Fruit fly (Drosophila melanogaster) whole organism, embryonic: ENCODE results near the gene CG46244.

Experiments
- Abd-B ChIP-seq: fragments of 200-800 bp; sonication (Bioruptor generic); optimal IDR thresholded peaks from 2 replicates; lab custom pipeline; 2018; ENCODE audit warnings: missing biosample characterization, mild to moderate bottlenecking, missing genetic modification characterization, moderate library complexity
- Atf6 ChIP-seq: fragments of 200-800 bp; sonication (Bioruptor generic); IDR thresholded peaks from 2 replicates; pipeline ENCODE4 v1.3.6; 2022; ENCODE audit warnings: missing biosample characterization, missing genetic modification characterization
- BEAF-32 ChIP-seq: fragments of 200-800 bp; sonication (Bioruptor generic); optimal IDR thresholded peaks from 3 replicates; lab custom pipeline; 2017; ENCODE audit warnings: missing biosample characterization, missing genetic modification characterization, mild to moderate bottlenecking, moderate library complexity, missing genetic modification reagents
- Blimp-1 ChIP-seq: fragments of 200-800 bp; sonication (Bioruptor generic); optimal IDR thresholded peaks from 3 replicates; lab custom pipeline; 2018; ENCODE audit warnings: missing biosample characterization, missing genetic modification characterization, mild to moderate bottlenecking, moderate library complexity, missing genetic modification reagents
- CG1024 ChIP-seq: fragments of 200-800 bp; sonication (Bioruptor generic); IDR thresholded peaks from 2 replicates; pipeline ENCODE4 v1.3.6; 2022; ENCODE audit warnings: missing biosample characterization, missing genetic modification characterization
- CG13624 ChIP-seq: fragments of 200-800 bp; sonication (Bioruptor generic); optimal IDR thresholded peaks from 2 replicates; lab custom pipeline; 2016; ENCODE audit warnings: missing biosample characterization, missing genetic modification characterization
- CG15479 ChIP-seq: fragments of 200-800 bp; sonication (Bioruptor generic); optimal IDR thresholded peaks from 3 replicates; lab custom pipeline; 2019; ENCODE audit warnings: missing biosample characterization, mild to moderate bottlenecking, missing genetic modification characterization, moderate library complexity
- CG16813 ChIP-seq: fragments of 200-800 bp; sonication (Bioruptor generic); IDR thresholded peaks from 3 replicates; pipeline ENCODE4 v1.3.6; 2022; ENCODE audit warnings: missing biosample characterization, missing genetic modification characterization; ENCODE audit not compliant: partially characterized antibody
- CG18476 ChIP-seq: fragments of 200-800 bp; sonication (Bioruptor generic); optimal IDR thresholded peaks from 2 replicates; lab custom pipeline; 2016; ENCODE audit warnings: missing biosample characterization, mild to moderate bottlenecking, missing genetic modification characterization
- CG2129 ChIP-seq: fragments of 200-800 bp; sonication (Bioruptor generic); IDR thresholded peaks from 2 replicates; pipeline ENCODE4 v1.3.6; 2022; ENCODE audit warnings: missing biosample characterization, missing genetic modification characterization; ENCODE audit not compliant: partially characterized antibody
- CG2202 ChIP-seq: fragments of 200-800 bp; sonication (Bioruptor generic); optimal IDR thresholded peaks from 2 replicates; lab custom pipeline; 2018; ENCODE audit warnings: missing biosample characterization, mild to moderate bottlenecking, missing genetic modification characterization
- CG2678 ChIP-seq: fragments of 200-800 bp; sonication (Bioruptor generic); optimal IDR thresholded peaks from 3 replicates; lab custom pipeline; 2019; ENCODE audit warnings: missing biosample characterization, mild to moderate bottlenecking, missing genetic modification characterization, moderate library complexity
- CG31224 ChIP-seq: fragments of 200-800 bp; sonication (Bioruptor generic); IDR thresholded peaks from 2 replicates; pipeline ENCODE4 v1.3.6; 2022; ENCODE audit warnings: missing biosample characterization, missing genetic modification characterization
- CG31365 ChIP-seq: fragments of 200-800 bp; sonication (Bioruptor generic); optimal IDR thresholded peaks from 2 replicates; lab custom pipeline; 2018; ENCODE audit warnings: missing biosample characterization, mild to moderate bottlenecking, missing genetic modification characterization
- CG31441 ChIP-seq: fragments of 200-800 bp; sonication (Bioruptor generic); IDR thresholded peaks from 2 replicates; pipeline ENCODE4 v1.3.6; 2022; ENCODE audit warnings: missing biosample characterization, missing genetic modification characterization
- CG3163 ChIP-seq: fragments of 200-800 bp; sonication (Bioruptor generic); optimal IDR thresholded peaks from 3 replicates; lab custom pipeline; 2016; ENCODE audit warnings: missing biosample characterization, missing genetic modification characterization
- CG3847 ChIP-seq: fragments of 200-800 bp; sonication (Bioruptor generic); IDR thresholded peaks from 2 replicates; pipeline ENCODE4 v1.3.6; 2022; ENCODE audit warnings: missing biosample characterization, missing genetic modification characterization
- CG6272 ChIP-seq: fragments of 200-800 bp; sonication (Bioruptor generic); IDR thresholded peaks from 2 replicates; pipeline ENCODE4 v1.3.6; 2022; ENCODE audit warnings: missing biosample characterization, missing genetic modification characterization
- CG6683 ChIP-seq: fragments of 200-800 bp; sonication (Bioruptor generic); optimal IDR thresholded peaks from 2 replicates; lab custom pipeline; 2017; ENCODE audit warnings: missing biosample characterization, mild to moderate bottlenecking, missing genetic modification characterization, missing genetic modification reagents
- CG8290 ChIP-seq, 3 experiments: fragments of 200-800 bp; sonication (Bioruptor generic); optimal IDR thresholded peaks; 2 replicates each; lab custom pipeline; 2016 to 2019; ENCODE audit warnings: missing biosample characterization in 3 of 3, missing genetic modification characterization in 3 of 3, mild to moderate bottlenecking in 2 of 3, moderate library complexity in 1 of 3
- CG9215 ChIP-seq: fragments of 200-800 bp; sonication (Bioruptor generic); IDR thresholded peaks from 2 replicates; pipeline ENCODE4 v1.3.6; 2022; ENCODE audit warnings: missing biosample characterization, missing genetic modification characterization
- CG9797 ChIP-seq: fragments of 200-800 bp; sonication (Bioruptor generic); optimal IDR thresholded peaks from 3 replicates; lab custom pipeline; 2018; ENCODE audit warnings: missing biosample characterization, mild to moderate bottlenecking, missing genetic modification characterization
- D ChIP-seq, 2 experiments: fragments of 200-800 bp in 1 of 2; fragments of >200 bp in 1 of 2; sonication (Bioruptor generic) in 1 of 2; optimal IDR thresholded peaks; 2 replicates in 1 of 2; 3 replicates in 1 of 2; lab custom pipeline; 2017; ENCODE audit warnings: mild to moderate bottlenecking in 1 of 2, missing biosample characterization in 1 of 2, missing genetic modification characterization in 1 of 2, missing genetic modification reagents in 1 of 2
- D19B ChIP-seq: fragments of 200-800 bp; sonication (Bioruptor generic); optimal IDR thresholded peaks from 2 replicates; lab custom pipeline; 2017; ENCODE audit warnings: missing biosample characterization, mild to moderate bottlenecking, missing genetic modification characterization
- H15 ChIP-seq: fragments of 200-800 bp; sonication (Bioruptor generic); IDR thresholded peaks from 3 replicates; pipeline ENCODE4 v1.3.6; 2022; ENCODE audit warnings: missing biosample characterization, missing genetic modification characterization
- Hmx ChIP-seq: fragments of 200-800 bp; sonication (Bioruptor generic); optimal IDR thresholded peaks from 2 replicates; lab custom pipeline; 2016; ENCODE audit warnings: missing biosample characterization, missing genetic modification characterization
- NfI ChIP-seq: fragments of 200-800 bp; sonication (Bioruptor generic); optimal IDR thresholded peaks from 3 replicates; lab custom pipeline; 2018; ENCODE audit warnings: missing biosample characterization, mild to moderate bottlenecking, missing genetic modification characterization, moderate library complexity
- Pdp1 ChIP-seq, 2 experiments: fragments of 200-800 bp; sonication (Bioruptor generic); optimal IDR thresholded peaks; 3 replicates each; lab custom pipeline; 2016; ENCODE audit warnings: missing biosample characterization in 2 of 2, missing genetic modification characterization in 2 of 2, mild to moderate bottlenecking in 1 of 2, moderate library complexity in 1 of 2
- Trl ChIP-seq, 3 experiments: fragments of >200 bp in 2 of 3; fragments of 200-800 bp in 1 of 3; sonication (Bioruptor generic) in 1 of 3; optimal IDR thresholded peaks; 2 replicates in 1 of 3; 3 replicates in 2 of 3; lab custom pipeline; 2016 to 2017; ENCODE audit warnings: missing biosample characterization in 1 of 3, missing genetic modification characterization in 1 of 3
- Vsx1 ChIP-seq: fragments of 200-800 bp; sonication (Bioruptor generic); optimal IDR thresholded peaks from 2 replicates; lab custom pipeline; 2017; ENCODE audit warnings: missing biosample characterization, mild to moderate bottlenecking, missing genetic modification characterization, missing genetic modification reagents
- ac ChIP-seq: fragments of 200-800 bp; sonication (Bioruptor generic); optimal IDR thresholded peaks from 3 replicates; lab custom pipeline; 2017; ENCODE audit warnings: missing biosample characterization, mild to moderate bottlenecking, missing genetic modification characterization
- az2 ChIP-seq: fragments of 200-800 bp; sonication (Bioruptor generic); optimal IDR thresholded peaks from 3 replicates; lab custom pipeline; 2016; ENCODE audit warnings: missing biosample characterization, missing genetic modification characterization
- btn ChIP-seq: fragments of 200-800 bp; sonication (Bioruptor generic); optimal IDR thresholded peaks from 2 replicates; lab custom pipeline; 2016; ENCODE audit warnings: missing biosample characterization, missing genetic modification characterization
- cg ChIP-seq: fragments of 200-800 bp; sonication (Bioruptor generic); optimal IDR thresholded peaks from 3 replicates; lab custom pipeline; 2019; ENCODE audit warnings: missing biosample characterization, mild to moderate bottlenecking, missing genetic modification characterization, moderate library complexity
- dimm ChIP-seq: fragments of 200-800 bp; sonication (Bioruptor generic); IDR thresholded peaks from 2 replicates; pipeline ENCODE4 v1.3.6; 2022; ENCODE audit warnings: missing biosample characterization, missing genetic modification characterization
- gcm ChIP-seq: fragments of 200-800 bp; sonication (Bioruptor generic); optimal IDR thresholded peaks from 2 replicates; lab custom pipeline; 2019; ENCODE audit warnings: missing biosample characterization, mild to moderate bottlenecking, missing genetic modification characterization, moderate library complexity
- jumu ChIP-seq: fragments of 200-800 bp; sonication (Bioruptor generic); optimal IDR thresholded peaks from 3 replicates; lab custom pipeline; 2016; ENCODE audit warnings: missing biosample characterization, missing genetic modification characterization
- lilli ChIP-seq: fragments of 200-800 bp; sonication (Bioruptor generic); optimal IDR thresholded peaks from 3 replicates; lab custom pipeline; 2016; ENCODE audit warnings: missing biosample characterization, missing genetic modification characterization
- mam ChIP-seq: fragments of 200-800 bp; sonication (Bioruptor generic); optimal IDR thresholded peaks from 3 replicates; lab custom pipeline; 2016; ENCODE audit warnings: missing biosample characterization, missing genetic modification characterization
- nerfin-2 ChIP-seq: fragments of 200-800 bp; sonication (Bioruptor generic); IDR thresholded peaks from 2 replicates; pipeline ENCODE4 v1.3.6; 2022; ENCODE audit warnings: missing biosample characterization, missing genetic modification characterization; ENCODE audit not compliant: partially characterized antibody
- odd ChIP-seq: fragments of 200-800 bp; sonication (Bioruptor generic); optimal IDR thresholded peaks from 2 replicates; lab custom pipeline; 2017; ENCODE audit warnings: missing biosample characterization, mild to moderate bottlenecking, missing genetic modification characterization
- phol ChIP-seq: fragments of 200-800 bp; sonication (Bioruptor generic); optimal IDR thresholded peaks from 3 replicates; lab custom pipeline; 2018; ENCODE audit warnings: missing biosample characterization, mild to moderate bottlenecking, missing genetic modification characterization, moderate library complexity
- pzg ChIP-seq: fragments of 200-800 bp; sonication (Bioruptor generic); optimal IDR thresholded peaks from 3 replicates; lab custom pipeline; 2018; ENCODE audit warnings: missing biosample characterization, mild to moderate bottlenecking, missing genetic modification characterization, moderate library complexity
- twi ChIP-seq: fragments of 200-800 bp; optimal IDR thresholded peaks from 2 replicates; lab custom pipeline; 2019; ENCODE audit warnings: missing biosample characterization, mild to moderate bottlenecking, missing genetic modification characterization, moderate library complexity

CG46244 gene

DNA sequence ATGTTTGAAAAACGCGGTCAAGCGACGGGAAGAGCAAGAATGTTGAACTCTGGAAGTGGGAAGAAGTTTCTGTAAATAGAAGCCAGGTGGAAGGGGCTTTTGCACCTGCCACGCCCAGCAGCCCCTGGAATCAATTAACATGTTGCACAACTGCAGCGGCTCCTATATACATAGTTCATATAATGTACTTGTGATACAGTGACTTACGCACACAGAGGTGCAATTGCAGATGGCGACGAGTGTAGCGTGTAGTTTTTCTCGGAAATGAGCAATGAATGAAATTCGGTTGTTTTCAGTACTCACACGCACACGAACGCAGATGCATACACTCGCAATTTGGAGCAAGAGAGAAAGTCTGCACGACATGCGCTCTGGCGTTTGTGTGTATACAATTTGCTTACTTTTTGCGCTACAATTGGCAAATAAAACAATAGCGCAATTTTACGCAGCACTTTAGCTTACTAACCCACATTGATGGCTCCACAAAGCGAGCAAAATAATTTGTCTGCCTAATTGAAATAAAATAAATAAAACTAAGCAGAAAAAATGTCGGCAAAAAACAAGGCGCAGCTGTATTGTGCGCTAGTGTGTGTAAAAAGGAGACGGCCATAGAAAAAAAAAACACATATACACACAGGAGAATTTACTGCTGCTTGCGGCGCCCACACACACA, 29.9 kb upstream of the CG46244 start (continued):
- TF ChIP-seq btn (GFP tag; lab: Kevin White, UChicago) (peak; percentile 3), Trl (optimal IDR thresholded peaks at IDR 0.05; lab: Kevin White, UChicago) (peak; percentile 48 to 77), Trl (GFP tag; optimal IDR thresholded peaks at IDR 0.05; lab: Kevin White, UChicago) (no peak), Blimp-1 (GFP tag; lab: Kevin White, UChicago) (peak; percentile 5), ac (peak; percentile 40), CG8290 (GFP tag; optimal IDR thresholded peaks at IDR 0.05; lab: Kevin White, UChicago) (no peak), CG8290 (tag; optimal IDR thresholded peaks at IDR 0.05; lab: Kevin White, UChicago) (peak in 1 of 2 experiments; percentile 11), nerfin-2 (peak; percentile 39; the same call in 1 of the 2 replicates), CG15479 (peak; percentile 93), Vsx1 (GFP tag; lab: Kevin White, UChicago) (no peak), cg (GFP tag; lab: Kevin White, UChicago) (peak; percentile 81), Pdp1 (GFP tag; optimal IDR thresholded peaks at IDR 0.05; lab: Kevin White, UChicago) (peak in 1 of 2 experiments; percentile 91), CG6272 (GFP tag; lab: Robert Waterston, UW) (no peak)

dm6 chr2L:19577187-19577765, 29.1 kb upstream of the CG46244 start, which contains the start of the genes spi and msb1l:
spi (minus strand) TSS chr2L:19577315.
msb1l (plus strand) TSS chr2L:19577701.
- TF ChIP-seq CG31365 (tag; lab: Kevin White, UChicago) (no peak), pzg (GFP tag; lab: Kevin White, UChicago) (peak; percentile 49), twi (tag; lab: Kevin White, UChicago) (peak; percentile 21), CG6683 (GFP tag; lab: Kevin White, UChicago) (no peak), lilli (GFP tag; lab: Kevin White, UChicago) (peak; percentile 47), CG6272 (GFP tag; lab: Robert Waterston, UW) (peak; percentile 7; the same call in 1 of the 2 replicates), Hmx (no peak), CG3163 (GFP tag; lab: Kevin White, UChicago) (no peak), CG16813 (GFP tag; lab: Robert Waterston, UW) (peak; percentile 62), H15 (GFP tag; lab: Robert Waterston, UW) (peak; percentile 54; the same call in 1 of the 3 replicates), D (optimal IDR thresholded peaks at IDR 0.05; lab: Kevin White, UChicago) (no peak), D (GFP tag; optimal IDR thresholded peaks at IDR 0.05; lab: Kevin White, UChicago) (no peak), CG1024 (GFP tag; lab: Robert Waterston, UW) (no peak), CG13624 (GFP tag; lab: Kevin White, UChicago) (no peak), Abd-B (peak; percentile 80), CG8290 (GFP tag; optimal IDR thresholded peaks at IDR 0.05; lab: Kevin White, UChicago) (peak; percentile 66), CG8290 (tag; optimal IDR thresholded peaks at IDR 0.05; lab: Kevin White, UChicago) (peak in 1 of 2 experiments; percentile 33), Atf6 (GFP tag; lab: Robert Waterston, UW) (peak; percentile 43; the same call in 1 of the 2 replicates), CG31441 (peak; percentile 57; the same call in 1 of the 2 replicates), mam (peak; percentile 35), CG18476 (GFP tag; lab: Kevin White, UChicago) (no peak), CG9215 (GFP tag; lab: Robert Waterston, UW) (peak; percentile 57; the same call in 1 of the 2 replicates), gcm (GFP tag; lab: Kevin White, UChicago) (no peak), az2 (GFP tag; lab: Kevin White, UChicago) (peak; percentile 57), NfI (GFP tag; lab: Kevin White, UChicago) (peak; percentile 56), CG31224 (GFP tag; lab: Robert Waterston, UW) (peak; percentile 18; the same call in 1 of the 2 replicates), dimm (no peak), CG2678 (tag; lab: Kevin White, UChicago) (peak; percentile 65), BEAF-32 (GFP tag; lab: Kevin White, UChicago) (peak; percentile 87), D19B (peak; percentile 27), CG2202 (tag; lab: Kevin White, UChicago) (peak; percentile 1), CG3847 (GFP tag; lab: Robert Waterston, UW) (peak; percentile 79), phol (tag; lab: Kevin White, UChicago) (peak; percentile 95), odd (GFP tag; lab: Kevin White, UChicago) (no peak), CG2129 (GFP tag; lab: Robert Waterston, UW) (peak; percentile 20; the same call in 1 of the 2 replicates), CG9797 (peak; percentile 33), jumu (no peak)
